Fruit fly (Drosophila melanogaster) whole organism, adult: Measurements from ENCODE around the gene CG18745.

ENCODE experiments used
- CG11617 ChIP-seq: fragments of 200-800 bp; sonication (Bioruptor generic); optimal IDR thresholded peaks from 2 replicates; lab custom pipeline; 2017; ENCODE audit warnings: mild to moderate bottlenecking, missing biosample characterization, missing genetic modification reagents, missing genetic modification characterization
- CG12768 ChIP-seq: fragments of 200-800 bp; sonication (Bioruptor generic); optimal IDR thresholded peaks from 2 replicates; lab custom pipeline; 2017; ENCODE audit warnings: missing biosample characterization, missing genetic modification characterization, mild to moderate bottlenecking, moderate library complexity, missing genetic modification reagents
- CG14711 ChIP-seq: fragments of 200-800 bp; sonication (Bioruptor generic); optimal IDR thresholded peaks from 2 replicates; lab custom pipeline; 2018; ENCODE audit warnings: missing biosample characterization, mild to moderate bottlenecking, missing genetic modification characterization, moderate library complexity
- CG1620 ChIP-seq: fragments of 200-800 bp; sonication (Bioruptor generic); optimal IDR thresholded peaks from 2 replicates; lab custom pipeline; 2016; ENCODE audit warnings: missing biosample characterization, missing genetic modification characterization
- CG33017 ChIP-seq: fragments of 200-800 bp; sonication (Bioruptor generic); optimal IDR thresholded peaks from 2 replicates; lab custom pipeline; 2018; ENCODE audit warnings: missing biosample characterization, mild to moderate bottlenecking, missing genetic modification characterization, moderate library complexity
- CG5204 ChIP-seq: fragments of 200-800 bp; sonication (Bioruptor generic); optimal IDR thresholded peaks from 2 replicates; lab custom pipeline; 2016; ENCODE audit warnings: missing biosample characterization, missing genetic modification characterization
- CG7045 ChIP-seq: fragments of 200-800 bp; sonication (Bioruptor generic); optimal IDR thresholded peaks from 2 replicates; lab custom pipeline; 2017; ENCODE audit warnings: missing biosample characterization, mild to moderate bottlenecking, missing genetic modification characterization
- CG7101 ChIP-seq: fragments of 200-800 bp; sonication (Bioruptor generic); optimal IDR thresholded peaks from 2 replicates; lab custom pipeline; 2018; ENCODE audit warnings: missing biosample characterization, mild to moderate bottlenecking, missing genetic modification characterization, moderate library complexity
- Clk ChIP-seq: fragments of 200-800 bp; sonication (Bioruptor generic); optimal IDR thresholded peaks from 2 replicates; lab custom pipeline; 2017; ENCODE audit warnings: missing biosample characterization, missing genetic modification characterization
- Crg-1 ChIP-seq: fragments of 200-800 bp; sonication (Bioruptor generic); optimal IDR thresholded peaks from 2 replicates; lab custom pipeline; 2016; ENCODE audit warnings: missing biosample characterization, missing genetic modification characterization
- Hr96 ChIP-seq: fragments of 200-800 bp; sonication (Bioruptor generic); optimal IDR thresholded peaks from 2 replicates; lab custom pipeline; 2016; ENCODE audit warnings: missing biosample characterization, missing genetic modification characterization
- Mnt ChIP-seq: fragments of 200-800 bp; sonication (Bioruptor generic); optimal IDR thresholded peaks from 2 replicates; lab custom pipeline; 2016; ENCODE audit warnings: missing biosample characterization, mild to moderate bottlenecking, missing genetic modification characterization
- bab1 ChIP-seq: fragments of 200-800 bp; sonication (Bioruptor generic); optimal IDR thresholded peaks from 3 replicates; lab custom pipeline; 2019; ENCODE audit warnings: missing biosample characterization, mild to moderate bottlenecking, missing genetic modification characterization, moderate library complexity
- cic ChIP-seq: fragments of 200-800 bp; sonication (Bioruptor generic); optimal IDR thresholded peaks from 2 replicates; lab custom pipeline; 2017; ENCODE audit warnings: missing biosample characterization, mild to moderate bottlenecking, missing genetic modification characterization, moderate library complexity
- cnc ChIP-seq, 2 experiments: fragments of >200 bp; optimal IDR thresholded peaks; 2 replicates each; lab custom pipeline; 2017
- kay ChIP-seq: fragments of 200-800 bp; sonication (Bioruptor generic); peaks from one replicate; lab custom pipeline; 2016; ENCODE audit warnings: missing biosample characterization, missing genetic modification characterization, borderline replicate concordance
- ovo ChIP-seq: fragments of 200-800 bp; sonication (Bioruptor generic); optimal IDR thresholded peaks from 2 replicates; lab custom pipeline; 2016; ENCODE audit warnings: missing biosample characterization, missing genetic modification characterization
- pad ChIP-seq: fragments of 200-800 bp; sonication (Bioruptor generic); optimal IDR thresholded peaks from 3 replicates; lab custom pipeline; 2017; ENCODE audit warnings: missing biosample characterization, missing genetic modification characterization, mild to moderate bottlenecking, moderate library complexity, missing genetic modification reagents
- tj ChIP-seq: fragments of 200-800 bp; sonication (Bioruptor generic); optimal IDR thresholded peaks from 3 replicates; lab custom pipeline; 2017; ENCODE audit warnings: missing biosample characterization, mild to moderate bottlenecking, missing genetic modification characterization, moderate library complexity
- toe ChIP-seq: fragments of 200-800 bp; sonication (Bioruptor generic); optimal IDR thresholded peaks from 2 replicates; lab custom pipeline; 2016; ENCODE audit warnings: missing biosample characterization, missing genetic modification characterization

The CG18745 gene

dm6 chr3R:7790583-7791034 is 4.7 kb upstream of the CG18745 start, which contains the start of gene CG10086:
Gene CG10086, plus strand, starts transcription at chr3R:7790633.
- TF ChIP-seq cnc (optimal IDR thresholded peaks at IDR 0.05; lab: Kevin White, UChicago) (no peak), pad (GFP tag; lab: Kevin White, UChicago) (peak; percentile 17), Hr96 (GFP tag; lab: Kevin White, UChicago) (peak; percentile 21), tj (GFP tag; lab: Kevin White, UChicago) (no peak), Clk (GFP tag; lab: Kevin White, UChicago) (no peak), CG14711 (tag; lab: Kevin White, UChicago) (no peak), CG5204 (GFP tag; lab: Kevin White, UChicago) (peak; percentile 13), Mnt (GFP tag; lab: Kevin White, UChicago) (peak; percentile 68), CG33017 (tag; lab: Kevin White, UChicago) (peak; percentile 16), cic (GFP tag; lab: Kevin White, UChicago) (peak; percentile 48), CG7045 (GFP tag; lab: Kevin White, UChicago) (no peak)

- TF ChIP-seq ovo (no peak), kay (GFP tag; lab: Kevin White, UChicago) (no peak), tj (GFP tag; lab: Kevin White, UChicago) (no peak), CG33017 (tag; lab: Kevin White, UChicago) (no peak), pad (GFP tag; lab: Kevin White, UChicago) (no peak), cnc (optimal IDR thresholded peaks at IDR 0.05; lab: Kevin White, UChicago) (no peak), CG7045 (GFP tag; lab: Kevin White, UChicago) (no peak), toe (GFP tag; lab: Kevin White, UChicago) (no peak), CG7101 (tag; lab: Kevin White, UChicago) (no peak), Clk (GFP tag; lab: Kevin White, UChicago) (no peak), CG5204 (GFP tag; lab: Kevin White, UChicago) (no peak), Mnt (GFP tag; lab: Kevin White, UChicago) (no peak), Hr96 (GFP tag; lab: Kevin White, UChicago) (no peak), Crg-1 (GFP tag; lab: Kevin White, UChicago) (no peak), CG14711 (tag; lab: Kevin White, UChicago) (no peak), CG1620 (GFP tag; lab: Kevin White, UChicago) (no peak)
These were observed 4.2 kb upstream of the CG18745 start, which contains the start of gene CG18746 for dm6 chr3R:7790087-7790486. Gene CG18746, minus strand, starts transcription at chr3R:7790187.

- peak; percentile 27 for TF ChIP-seq kay (GFP tag; lab: Kevin White, UChicago)
- no peak for TF ChIP-seq cnc (optimal IDR thresholded peaks at IDR 0.05; lab: Kevin White, UChicago)
- TF ChIP-seq CG12768 = no peak
- no peak for TF ChIP-seq CG7101 (tag; lab: Kevin White, UChicago)
- TF ChIP-seq bab1 (GFP tag; lab: Kevin White, UChicago) = no peak
- TF ChIP-seq CG11617 = peak; percentile 0
- TF ChIP-seq Clk (GFP tag; lab: Kevin White, UChicago) = no peak
- no peak for TF ChIP-seq pad (GFP tag; lab: Kevin White, UChicago)
- no peak for TF ChIP-seq CG7045 (GFP tag; lab: Kevin White, UChicago)
- TF ChIP-seq CG33017 (tag; lab: Kevin White, UChicago) = no peak
- peak; percentile 8 for TF ChIP-seq CG5204 (GFP tag; lab: Kevin White, UChicago)
- TF ChIP-seq CG1620 (GFP tag; lab: Kevin White, UChicago) = no peak
- peak; percentile 65 for TF ChIP-seq cic (GFP tag; lab: Kevin White, UChicago)
- no peak for TF ChIP-seq Hr96 (GFP tag; lab: Kevin White, UChicago)
- no peak for TF ChIP-seq ovo
- TF ChIP-seq toe (GFP tag; lab: Kevin White, UChicago) = no peak
- TF ChIP-seq Crg-1 (GFP tag; lab: Kevin White, UChicago) = no peak
- TF ChIP-seq CG14711 (tag; lab: Kevin White, UChicago) = no peak
- no peak for TF ChIP-seq tj (GFP tag; lab: Kevin White, UChicago)
- peak; percentile 5 for TF ChIP-seq Mnt (GFP tag; lab: Kevin White, UChicago)
These were observed 2.0 kb upstream of the CG18745 start, which contains the start of gene CG18748 for dm6 chr3R:7787899-7788298. Gene CG18748, minus strand, starts transcription at chr3R:7787923.

- TF ChIP-seq bab1 (GFP tag; lab: Kevin White, UChicago) (no peak), CG7045 (GFP tag; lab: Kevin White, UChicago) (no peak), CG14711 (tag; lab: Kevin White, UChicago) (no peak), Hr96 (GFP tag; lab: Kevin White, UChicago) (no peak), tj (GFP tag; lab: Kevin White, UChicago) (no peak), CG1620 (GFP tag; lab: Kevin White, UChicago) (no peak), CG5204 (GFP tag; lab: Kevin White, UChicago) (no peak), CG12768 (peak; percentile 14), kay (GFP tag; lab: Kevin White, UChicago) (peak; percentile 87), ovo (no peak), cnc (optimal IDR thresholded peaks at IDR 0.05; lab: Kevin White, UChicago) (no peak), Crg-1 (GFP tag; lab: Kevin White, UChicago) (no peak), toe (GFP tag; lab: Kevin White, UChicago) (no peak), CG7101 (tag; lab: Kevin White, UChicago) (no peak), CG33017 (tag; lab: Kevin White, UChicago) (no peak), pad (GFP tag; lab: Kevin White, UChicago) (no peak), Mnt (GFP tag; lab: Kevin White, UChicago) (peak; percentile 46), cic (GFP tag; lab: Kevin White, UChicago) (no peak), Clk (GFP tag; lab: Kevin White, UChicago) (no peak), CG11617 (no peak)
These were observed 2.8 kb downstream of the CG18745 start, which contains the start of gene CG18747 for dm6 chr3R:7782933-7783686. Gene CG18747, minus strand, starts transcription at chr3R:7783446.
